Fruit fly (Drosophila melanogaster): Measurements from ENCODE around the gene CG42354.

The CG42354 gene

DNA sequence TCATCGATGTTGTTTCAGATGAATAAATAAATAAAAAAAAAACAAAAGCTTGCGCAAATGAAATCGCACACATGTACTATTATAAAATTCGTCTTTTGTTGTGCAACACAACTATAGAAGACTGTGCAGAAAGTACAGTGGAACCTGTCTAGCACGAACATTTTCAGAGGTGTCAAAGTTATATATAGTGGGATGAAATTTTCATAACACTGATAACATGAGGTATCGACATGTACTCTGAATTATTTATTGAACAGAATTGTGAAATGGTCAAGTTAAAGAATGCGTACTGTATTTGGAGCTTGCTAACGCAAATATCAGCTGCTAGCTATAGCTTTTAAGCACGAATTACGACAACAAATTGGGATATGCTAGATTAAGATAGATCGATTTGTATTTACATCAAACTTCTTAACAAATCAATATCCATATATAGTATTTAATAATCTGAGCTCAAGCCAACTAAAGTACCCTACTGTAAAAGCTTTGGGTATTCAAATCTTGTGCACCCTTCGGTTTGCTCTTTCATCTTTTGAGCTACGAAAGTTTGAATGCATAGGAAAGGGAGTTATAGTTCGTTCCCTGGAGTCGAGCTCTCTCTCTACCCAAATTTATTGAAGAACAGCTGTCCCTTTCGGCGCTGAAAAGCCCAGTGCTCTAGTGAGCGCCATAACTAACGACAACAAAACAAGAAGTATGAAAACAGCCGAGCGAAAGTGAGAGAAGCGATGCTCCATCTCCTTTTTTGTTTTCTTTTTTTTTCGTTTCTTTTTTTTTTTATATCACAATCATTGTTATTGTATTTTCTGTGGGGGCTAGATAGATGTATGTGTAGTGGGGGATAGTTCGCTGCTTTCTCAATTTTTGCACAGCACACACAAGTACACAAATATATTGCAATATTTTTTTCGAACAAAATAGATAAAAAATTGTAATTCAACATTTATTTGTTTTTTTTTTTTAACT, 14.3 kb downstream of the CG42354 start (continued):
- TF ChIP-seq caup (GFP tag; optimal IDR thresholded peaks at IDR 0.05; ENCODE audit: severe bottlenecking) (peak; percentile 91), CG12155 (GFP tag; optimal IDR thresholded peaks at IDR 0.05) (peak; percentile 88), hbn (GFP tag; IDR thresholded peaks at IDR 0.05; ENCODE audit: partially characterized antibody) (no peak), CG10543 (GFP tag; optimal IDR thresholded peaks at IDR 0.05) (peak; percentile 93), Bteb2 (GFP tag; optimal IDR thresholded peaks at IDR 0.05) (peak; percentile 78), ken (GFP tag; IDR thresholded peaks at IDR 0.05) (peak; percentile 93), dmrt11E (tag; optimal IDR thresholded peaks at IDR 0.05) (peak; percentile 21), eyg (GFP tag; optimal IDR thresholded peaks at IDR 0.05) (peak; percentile 85), amos (GFP tag; IDR thresholded peaks at IDR 0.05; ENCODE audit: partially characterized antibody) (no peak), Sry-β (GFP tag; optimal IDR thresholded peaks at IDR 0.05) (no peak), sim (GFP tag; IDR thresholded peaks at IDR 0.05) (no peak), CG11085 (GFP tag; IDR thresholded peaks at IDR 0.05) (peak; percentile 85), CG11247 (GFP tag; IDR thresholded peaks at IDR 0.05) (peak; percentile 89), D19A (tag; optimal IDR thresholded peaks at IDR 0.05) (peak; percentile 60), Bgb (GFP tag; IDR thresholded peaks at IDR 0.05; ENCODE audit: partially characterized antibody) (no peak), CG2129 (GFP tag; IDR thresholded peaks at IDR 0.05; ENCODE audit: partially characterized antibody) (no peak), Hr78 (GFP tag; optimal IDR thresholded peaks at IDR 0.05) (peak in 1 of 2 experiments; percentile 44), Mrtf (GFP tag; IDR thresholded peaks at IDR 0.05) (peak; percentile 90; the same call in 2 of the 3 replicates), onecut (GFP tag; IDR thresholded peaks at IDR 0.05) (peak; percentile 79), CG8924 (tag; optimal IDR thresholded peaks at IDR 0.05) (peak; percentile 82), lilli (GFP tag; optimal IDR thresholded peaks at IDR 0.05) (peak; percentile 94), maf-S (GFP tag; optimal IDR thresholded peaks at IDR 0.05) (peak; percentile 87), emc (GFP tag; optimal IDR thresholded peaks at IDR 0.05) (peak; percentile 84), wek (GFP tag; optimal IDR thresholded peaks at IDR 0.05) (peak; percentile 84), C15 (GFP tag; IDR thresholded peaks at IDR 0.05) (peak; percentile 84), bab2 (GFP tag; optimal IDR thresholded peaks at IDR 0.05) (peak; percentile 89), CG14014 (GFP tag; IDR thresholded peaks at IDR 0.05) (peak; percentile 94), CG11560 (tag; IDR thresholded peaks at IDR 0.05) (peak; percentile 71), run (tag; optimal IDR thresholded peaks at IDR 0.05) (peak; percentile 75), CG18619 (GFP tag; optimal IDR thresholded peaks at IDR 0.05) (peak; percentile 89), jumu (GFP tag; optimal IDR thresholded peaks at IDR 0.05) (peak; percentile 83), ham (GFP tag; IDR thresholded peaks at IDR 0.05) (peak; percentile 60; the same call in 1 of the 2 replicates), YL-1 (GFP tag; optimal IDR thresholded peaks at IDR 0.05) (peak; percentile 46), NC2β (GFP tag; optimal IDR thresholded peaks at IDR 0.05) (peak; percentile 74), CG32767 (GFP tag; IDR thresholded peaks at IDR 0.05) (peak; percentile 71), Six4 (GFP tag; optimal IDR thresholded peaks at IDR 0.05) (peak; percentile 87), CG31224 (GFP tag; IDR thresholded peaks at IDR 0.05) (peak; percentile 84), CG8359 (GFP tag; optimal IDR thresholded peaks at IDR 0.05; ENCODE audit: borderline replicate concordance) (peak; percentile 66), Tbp (GFP tag; optimal IDR thresholded peaks at IDR 0.05) (no peak), aop (GFP tag; IDR thresholded peaks at IDR 0.05) (peak; percentile 73; the same call in 1 of the 2 replicates), CG10366 (GFP tag; IDR thresholded peaks at IDR 0.05) (peak; percentile 92), hth (optimal IDR thresholded peaks at IDR 0.05) (no peak), Ssrp (tag; optimal IDR thresholded peaks at IDR 0.05) (peak; percentile 76), Gsc (GFP tag; IDR thresholded peaks at IDR 0.05) (no peak), CG17612 (GFP tag; IDR thresholded peaks at IDR 0.05) (peak; percentile 79), CG11723 (GFP tag; optimal IDR thresholded peaks at IDR 0.05) (peak; percentile 84), Kr (GFP tag; optimal IDR thresholded peaks at IDR 0.05) (no peak), Rfx (GFP tag; IDR thresholded peaks at IDR 0.05) (peak; percentile 95), Meics (GFP tag; optimal IDR thresholded peaks at IDR 0.05) (peak; percentile 91)
